Fruit fly (Drosophila melanogaster) whole organism, prepupa: Measurements from ENCODE around the gene CG14085.

ENCODE experiments used
- Blimp-1 ChIP-seq: fragments of 200-800 bp; sonication (Bioruptor generic); optimal IDR thresholded peaks from 3 replicates; lab custom pipeline; 2017; ENCODE audit warnings: missing biosample characterization, missing genetic modification characterization, mild to moderate bottlenecking, moderate library complexity, missing genetic modification reagents
- CG10631 ChIP-seq: fragments of 200-800 bp; sonication (Bioruptor generic); optimal IDR thresholded peaks from 2 replicates; lab custom pipeline; 2016; ENCODE audit warnings: missing biosample characterization, missing genetic modification characterization
- CG10669 ChIP-seq: fragments of 200-800 bp; sonication (Bioruptor generic); optimal IDR thresholded peaks from 3 replicates; lab custom pipeline; 2018; ENCODE audit warnings: missing biosample characterization, mild to moderate bottlenecking, missing genetic modification characterization, moderate library complexity
- CG11902 ChIP-seq: fragments of 200-800 bp; sonication (Bioruptor generic); optimal IDR thresholded peaks from 3 replicates; lab custom pipeline; 2016; ENCODE audit warnings: missing biosample characterization, missing genetic modification characterization
- CG3032 ChIP-seq: fragments of 200-800 bp; optimal IDR thresholded peaks from 2 replicates; lab custom pipeline; 2019; ENCODE audit warnings: missing biosample characterization, mild to moderate bottlenecking, missing genetic modification characterization, moderate library complexity
- CG31627 ChIP-seq: fragments of 200-800 bp; sonication (Bioruptor generic); optimal IDR thresholded peaks from 3 replicates; lab custom pipeline; 2016; ENCODE audit warnings: missing biosample characterization, missing genetic modification characterization
- CG32006 ChIP-seq: fragments of 200-800 bp; sonication (Bioruptor generic); optimal IDR thresholded peaks from 3 replicates; lab custom pipeline; 2017; ENCODE audit warnings: missing biosample characterization, mild to moderate bottlenecking, missing genetic modification characterization
- CG34406 ChIP-seq: fragments of 200-800 bp; sonication (Bioruptor generic); optimal IDR thresholded peaks from 3 replicates; lab custom pipeline; 2016; ENCODE audit warnings: missing biosample characterization, missing genetic modification characterization
- CG3919 ChIP-seq: fragments of 200-800 bp; sonication (Bioruptor generic); optimal IDR thresholded peaks from 3 replicates; lab custom pipeline; 2016; ENCODE audit warnings: missing biosample characterization, missing genetic modification characterization
- CG4318 ChIP-seq: fragments of 200-800 bp; sonication (Bioruptor generic); optimal IDR thresholded peaks from 3 replicates; lab custom pipeline; 2017; ENCODE audit warnings: missing biosample characterization, mild to moderate bottlenecking, missing genetic modification characterization
- CG6163 ChIP-seq: fragments of 200-800 bp; sonication (Bioruptor generic); IDR thresholded peaks from 3 replicates; pipeline ENCODE4 v1.3.6; 2022; ENCODE audit warnings: missing biosample characterization, missing genetic modification characterization
- CG6276 ChIP-seq: fragments of 200-800 bp; sonication (Bioruptor generic); optimal IDR thresholded peaks from 2 replicates; lab custom pipeline; 2017; ENCODE audit warnings: missing biosample characterization, mild to moderate bottlenecking, missing genetic modification characterization
- CG6854 ChIP-seq: fragments of 200-800 bp; sonication (Bioruptor generic); optimal IDR thresholded peaks from 2 replicates; lab custom pipeline; 2017; ENCODE audit warnings: missing biosample characterization, mild to moderate bottlenecking, missing genetic modification characterization
- CG7368 ChIP-seq: fragments of 200-800 bp; sonication (Bioruptor generic); optimal IDR thresholded peaks from 3 replicates; lab custom pipeline; 2016; ENCODE audit warnings: missing biosample characterization, missing genetic modification characterization
- CG8632 ChIP-seq: fragments of 200-800 bp; sonication (Bioruptor generic); optimal IDR thresholded peaks from 3 replicates; lab custom pipeline; 2016; ENCODE audit warnings: missing biosample characterization, missing genetic modification characterization
- CG9139 ChIP-seq: fragments of 200-800 bp; sonication (Bioruptor generic); optimal IDR thresholded peaks from 3 replicates; lab custom pipeline; 2017; ENCODE audit warnings: missing biosample characterization, mild to moderate bottlenecking, missing genetic modification characterization
- Eip75B ChIP-seq: fragments of 200-800 bp; sonication (Bioruptor generic); optimal IDR thresholded peaks from 3 replicates; lab custom pipeline; 2016; ENCODE audit warnings: missing biosample characterization, missing genetic modification characterization
- Eip93F ChIP-seq: fragments of 200-800 bp; sonication (Bioruptor generic); optimal IDR thresholded peaks from 2 replicates; lab custom pipeline; 2016; ENCODE audit warnings: missing biosample characterization, mild to moderate bottlenecking, missing genetic modification characterization
- Ets21C ChIP-seq: fragments of 200-800 bp; sonication (Bioruptor generic); optimal IDR thresholded peaks from 3 replicates; lab custom pipeline; 2016; ENCODE audit warnings: missing biosample characterization, missing genetic modification characterization
- Ets96B ChIP-seq: fragments of 200-800 bp; optimal IDR thresholded peaks from 2 replicates; lab custom pipeline; 2019; ENCODE audit warnings: missing biosample characterization, mild to moderate bottlenecking, missing genetic modification characterization, moderate library complexity
- Hr39 ChIP-seq: fragments of 200-800 bp; sonication (Bioruptor generic); optimal IDR thresholded peaks from 2 replicates; lab custom pipeline; 2016; ENCODE audit warnings: missing biosample characterization, missing genetic modification characterization
- Hr4 ChIP-seq: fragments of 200-800 bp; sonication (Bioruptor generic); optimal IDR thresholded peaks from 3 replicates; lab custom pipeline; 2016; ENCODE audit warnings: missing biosample characterization, missing genetic modification characterization
- Lpt ChIP-seq: fragments of 200-800 bp; sonication (Bioruptor generic); optimal IDR thresholded peaks from 3 replicates; lab custom pipeline; 2016; ENCODE audit warnings: missing biosample characterization, missing genetic modification characterization
- OdsH ChIP-seq: fragments of 200-800 bp; sonication (Bioruptor generic); optimal IDR thresholded peaks from 3 replicates; lab custom pipeline; 2016; ENCODE audit warnings: missing biosample characterization, missing genetic modification characterization
- Smox ChIP-seq: fragments of 200-800 bp; sonication (Bioruptor generic); optimal IDR thresholded peaks from 3 replicates; lab custom pipeline; 2016; ENCODE audit warnings: missing biosample characterization, missing genetic modification characterization
- Sox102F ChIP-seq: fragments of 200-800 bp; sonication (Bioruptor generic); optimal IDR thresholded peaks from 2 replicates; lab custom pipeline; 2016; ENCODE audit warnings: missing biosample characterization, mild to moderate bottlenecking, missing genetic modification characterization
- Sox14 ChIP-seq: fragments of 200-800 bp; sonication (Bioruptor generic); optimal IDR thresholded peaks from 3 replicates; lab custom pipeline; 2016; ENCODE audit warnings: missing biosample characterization, missing genetic modification characterization
- achi ChIP-seq: fragments of 200-800 bp; sonication (Bioruptor generic); optimal IDR thresholded peaks from 3 replicates; lab custom pipeline; 2016; ENCODE audit warnings: missing biosample characterization, missing genetic modification characterization
- acj6 ChIP-seq: fragments of 200-800 bp; sonication (Bioruptor generic); optimal IDR thresholded peaks from 3 replicates; lab custom pipeline; 2016; ENCODE audit warnings: missing biosample characterization, missing genetic modification characterization
- cyc ChIP-seq: fragments of 200-800 bp; sonication (Bioruptor generic); optimal IDR thresholded peaks from 3 replicates; lab custom pipeline; 2016; ENCODE audit warnings: missing biosample characterization, missing genetic modification characterization
- dac ChIP-seq: fragments of 200-800 bp; sonication (Bioruptor generic); optimal IDR thresholded peaks from 2 replicates; lab custom pipeline; 2017; ENCODE audit warnings: missing biosample characterization, mild to moderate bottlenecking, missing genetic modification characterization
- dsx ChIP-seq: fragments of 200-800 bp; optimal IDR thresholded peaks from 3 replicates; lab custom pipeline; 2019; ENCODE audit warnings: missing biosample characterization, mild to moderate bottlenecking, missing genetic modification characterization, moderate library complexity; ENCODE audit not compliant: poor library complexity, severe bottlenecking
- eg ChIP-seq: fragments of 200-800 bp; sonication (Bioruptor generic); IDR thresholded peaks from 3 replicates; pipeline ENCODE4 v1.3.6; 2022; ENCODE audit warnings: missing biosample characterization, missing genetic modification characterization
- esn ChIP-seq: fragments of 200-800 bp; sonication (Bioruptor generic); optimal IDR thresholded peaks from 2 replicates; lab custom pipeline; 2016; ENCODE audit warnings: missing biosample characterization, mild to moderate bottlenecking, missing genetic modification characterization, moderate library complexity
- fd59A ChIP-seq: fragments of 200-800 bp; sonication (Bioruptor generic); optimal IDR thresholded peaks from 2 replicates; lab custom pipeline; 2017; ENCODE audit warnings: missing biosample characterization, mild to moderate bottlenecking, missing genetic modification characterization, missing genetic modification reagents
- fd85E ChIP-seq: fragments of 200-800 bp; sonication (Bioruptor generic); optimal IDR thresholded peaks from 3 replicates; lab custom pipeline; 2016; ENCODE audit warnings: missing biosample characterization, missing genetic modification characterization
- fkh ChIP-seq: fragments of 200-800 bp; sonication (Bioruptor generic); optimal IDR thresholded peaks from 3 replicates; lab custom pipeline; 2017; ENCODE audit warnings: missing biosample characterization, mild to moderate bottlenecking, missing genetic modification characterization, moderate library complexity
- net ChIP-seq: fragments of 200-800 bp; sonication (Bioruptor generic); optimal IDR thresholded peaks from 3 replicates; lab custom pipeline; 2016; ENCODE audit warnings: missing biosample characterization, missing genetic modification characterization
- pdm3 ChIP-seq: fragments of 200-800 bp; sonication (Bioruptor generic); optimal IDR thresholded peaks from 3 replicates; lab custom pipeline; 2016; ENCODE audit warnings: missing biosample characterization, missing genetic modification characterization
- topi ChIP-seq: fragments of 200-800 bp; sonication (Bioruptor generic); optimal IDR thresholded peaks from 3 replicates; lab custom pipeline; 2016; ENCODE audit warnings: missing biosample characterization, missing genetic modification characterization
- vri ChIP-seq: fragments of 200-800 bp; sonication (Bioruptor generic); optimal IDR thresholded peaks from 3 replicates; lab custom pipeline; 2016; ENCODE audit warnings: missing biosample characterization, mild to moderate bottlenecking, missing genetic modification characterization

The CG14085 gene

dm6 chr3L:19254715-19255428, 14.3 kb upstream of the CG14085 start, which contains the start of the genes mRpL21 and rept (continued):
- TF ChIP-seq CG8632 (peak; percentile 44), CG3032 (tag; lab: Kevin White, UChicago) (peak; percentile 61), fd59A (peak; percentile 17), Ets96B (peak; percentile 41), CG6276 (GFP tag; lab: Kevin White, UChicago) (no peak), Hr4 (GFP tag; lab: Kevin White, UChicago) (no peak), fd85E (GFP tag; lab: Kevin White, UChicago) (no peak), pdm3 (no peak), fkh (GFP tag; lab: Kevin White, UChicago) (peak; percentile 49), CG10631 (GFP tag; lab: Kevin White, UChicago) (no peak), Hr39 (GFP tag; lab: Kevin White, UChicago) (peak; percentile 57), OdsH (peak; percentile 57), CG7368 (no peak), Sox14 (GFP tag; lab: Kevin White, UChicago) (peak; percentile 37), dsx (GFP tag; lab: Kevin White, UChicago) (no peak), CG32006 (GFP tag; lab: Kevin White, UChicago) (peak; percentile 55), esn (GFP tag; lab: Kevin White, UChicago) (peak; percentile 78), topi (GFP tag; lab: Kevin White, UChicago) (peak; percentile 71), dac (GFP tag; lab: Kevin White, UChicago) (peak; percentile 19), CG9139 (no peak), CG4318 (GFP tag; lab: Kevin White, UChicago) (no peak), CG6854 (GFP tag; lab: Kevin White, UChicago) (no peak), CG31627 (GFP tag; lab: Kevin White, UChicago) (peak; percentile 57), cyc (GFP tag; lab: Kevin White, UChicago) (peak; percentile 67), net (GFP tag; lab: Kevin White, UChicago) (peak; percentile 9), Eip75B (GFP tag; lab: Kevin White, UChicago) (peak; percentile 50), Eip93F (GFP tag; lab: Kevin White, UChicago) (no peak), CG3919 (GFP tag; lab: Kevin White, UChicago) (peak; percentile 71), eg (GFP tag; lab: Robert Waterston, UW) (no peak; the same call in 2 of the 3 replicates), CG11902 (no peak), CG10669 (GFP tag; lab: Kevin White, UChicago) (peak; percentile 36), Ets21C (GFP tag; lab: Kevin White, UChicago) (peak; percentile 28), achi (peak; percentile 62), acj6 (GFP tag; lab: Kevin White, UChicago) (peak; percentile 47), CG6163 (GFP tag; lab: Robert Waterston, UW) (no peak; the same call in 2 of the 3 replicates), vri (peak; percentile 79), Lpt (GFP tag; lab: Kevin White, UChicago) (no peak), Sox102F (GFP tag; lab: Kevin White, UChicago) (no peak)

- no peak for TF ChIP-seq CG6276 (GFP tag; lab: Kevin White, UChicago)
- TF ChIP-seq CG7368, result no peak
- no peak for TF ChIP-seq Sox102F (GFP tag; lab: Kevin White, UChicago)
- no peak for TF ChIP-seq Blimp-1 (GFP tag; lab: Kevin White, UChicago)
- no peak for TF ChIP-seq vri
- no peak for TF ChIP-seq Smox (GFP tag; lab: Kevin White, UChicago)
- TF ChIP-seq CG10631 (GFP tag; lab: Kevin White, UChicago), result no peak
- no peak for TF ChIP-seq CG34406
- no peak for TF ChIP-seq fd85E (GFP tag; lab: Kevin White, UChicago)
- no peak for TF ChIP-seq OdsH
- TF ChIP-seq Hr4 (GFP tag; lab: Kevin White, UChicago), result no peak
- no peak for TF ChIP-seq CG8632
These were observed 11.0 kb upstream of the CG14085 start for dm6 chr3L:19258199-19258598.
